Worm (Caenorhabditis elegans) whole organism, L2 larva: ENCODE measurements around the gene gpch-1.

Experiments
- F13H6.1 ChIP-seq: sonication (generic microtip); optimal IDR thresholded peaks from 2 replicates; lab custom pipeline; 2016; ENCODE audit warnings: missing genetic modification characterization, missing compliant biosample characterization
- Y55F3AM.14 ChIP-seq: fragments of 200-800 bp; sonication (Bioruptor generic); optimal IDR thresholded peaks from 2 replicates; lab custom pipeline; 2018; ENCODE audit warnings: mild to moderate bottlenecking, missing genetic modification characterization, missing compliant biosample characterization
- alr-1 ChIP-seq: fragments of 150-350 bp; optimal IDR thresholded peaks from 2 replicates; lab custom pipeline; 2014; ENCODE audit warnings: missing biosample characterization, missing genetic modification characterization
- aly-2 ChIP-seq: fragments of 150-350 bp; optimal IDR thresholded peaks from 2 replicates; lab custom pipeline; 2014; ENCODE audit warnings: missing biosample characterization, missing genetic modification characterization
- ama-1 ChIP-seq: fragments of 150-350 bp; optimal IDR thresholded peaks from 2 replicates; lab custom pipeline; 2018; ENCODE audit warnings: inconsistent platforms
- blmp-1 ChIP-seq: sonication (generic microtip); optimal IDR thresholded peaks from 2 replicates; lab custom pipeline; 2017; ENCODE audit warnings: missing genetic modification characterization, mild to moderate bottlenecking, missing compliant biosample characterization, antibody characterized with exemption, moderate library complexity; ENCODE audit not compliant: insufficient read depth
- ceh-16 ChIP-seq: fragments of 150-350 bp; optimal IDR thresholded peaks from 2 replicates; lab custom pipeline; 2014; ENCODE audit warnings: missing biosample characterization, missing genetic modification characterization
- crh-2 ChIP-seq: sonication (generic microtip); optimal IDR thresholded peaks from 2 replicates; lab custom pipeline; 2017; ENCODE audit warnings: missing biosample characterization, missing genetic modification characterization
- egl-27 ChIP-seq: sonication (generic microtip); optimal IDR thresholded peaks from 3 replicates; lab custom pipeline; 2017; ENCODE audit warnings: missing biosample characterization, missing genetic modification reagents, missing genetic modification characterization
- elt-1 ChIP-seq: fragments of 150-350 bp; optimal IDR thresholded peaks from 2 replicates; lab custom pipeline; 2014; ENCODE audit warnings: missing biosample characterization, missing genetic modification characterization
- elt-3 ChIP-seq: sonication (generic microtip); optimal IDR thresholded peaks from 2 replicates; lab custom pipeline; 2017; ENCODE audit warnings: missing biosample characterization, missing genetic modification characterization
- fos-1 ChIP-seq: fragments of 150-350 bp; optimal IDR thresholded peaks from 2 replicates; lab custom pipeline; 2014; ENCODE audit warnings: missing biosample characterization, missing genetic modification characterization
- gmeb-1 ChIP-seq: fragments of 150-350 bp; optimal IDR thresholded peaks from 2 replicates; lab custom pipeline; 2014; ENCODE audit warnings: missing biosample characterization, missing genetic modification characterization
- lin-11 ChIP-seq: fragments of 150-350 bp; sonication (generic microtip); optimal IDR thresholded peaks from 2 replicates; lab custom pipeline; 2014; ENCODE audit warnings: missing biosample characterization, missing genetic modification characterization, inconsistent platforms, mixed read lengths
- lin-39 ChIP-seq: fragments of 150-350 bp; optimal IDR thresholded peaks from 2 replicates; lab custom pipeline; 2014; ENCODE audit warnings: missing biosample characterization, missing genetic modification reagents, missing genetic modification characterization
- lsy-2 ChIP-seq, 2 experiments: fragments of 150-350 bp in 1 of 2; sonication (generic microtip) in 1 of 2; optimal IDR thresholded peaks; 2 replicates each; lab custom pipeline; 2014 to 2017; ENCODE audit warnings: missing biosample characterization in 2 of 2, missing genetic modification characterization in 2 of 2
- mdl-1 ChIP-seq, 2 experiments: fragments of 150-350 bp in 1 of 2; sonication (generic microtip) in 1 of 2; optimal IDR thresholded peaks; 2 replicates each; lab custom pipeline; 2017; ENCODE audit warnings: missing biosample characterization in 2 of 2, missing genetic modification characterization in 2 of 2
- nhr-10 ChIP-seq: sonication (generic microtip); optimal IDR thresholded peaks from 2 replicates; lab custom pipeline; 2017; ENCODE audit warnings: missing biosample characterization, missing genetic modification characterization
- nhr-11 ChIP-seq: fragments of 150-350 bp; optimal IDR thresholded peaks from 2 replicates; lab custom pipeline; 2014; ENCODE audit warnings: missing biosample characterization, missing genetic modification characterization
- nhr-12 ChIP-seq: fragments of 150-350 bp; optimal IDR thresholded peaks from 2 replicates; lab custom pipeline; 2014; ENCODE audit warnings: missing biosample characterization, missing genetic modification characterization
- nhr-129 ChIP-seq: fragments of 150-350 bp; optimal IDR thresholded peaks from 2 replicates; lab custom pipeline; 2014; ENCODE audit warnings: missing biosample characterization, missing genetic modification characterization
- nhr-21 ChIP-seq: fragments of 150-350 bp; optimal IDR thresholded peaks from 2 replicates; lab custom pipeline; 2014; ENCODE audit warnings: missing biosample characterization, missing genetic modification characterization
- nhr-23 ChIP-seq: fragments of 150-350 bp; optimal IDR thresholded peaks from 2 replicates; lab custom pipeline; 2014; ENCODE audit warnings: missing biosample characterization, missing genetic modification reagents, missing genetic modification characterization
- nhr-237 ChIP-seq: fragments of 150-350 bp; optimal IDR thresholded peaks from 2 replicates; lab custom pipeline; 2014; ENCODE audit warnings: missing biosample characterization, missing genetic modification characterization
- nhr-25 ChIP-seq: fragments of 150-350 bp; sonication (generic microtip); optimal IDR thresholded peaks from 3 replicates; lab custom pipeline; 2014; ENCODE audit warnings: missing biosample characterization, missing genetic modification characterization
- nhr-6 ChIP-seq: fragments of 150-350 bp; optimal IDR thresholded peaks from 2 replicates; lab custom pipeline; 2014; ENCODE audit warnings: missing biosample characterization, missing genetic modification characterization
- nhr-77 ChIP-seq: fragments of 150-350 bp; optimal IDR thresholded peaks from 2 replicates; lab custom pipeline; 2014; ENCODE audit warnings: missing biosample characterization, missing genetic modification characterization
- peb-1 ChIP-seq: fragments of 150-350 bp; optimal IDR thresholded peaks from 2 replicates; lab custom pipeline; 2014; ENCODE audit warnings: missing biosample characterization, missing genetic modification characterization
- sem-4 ChIP-seq: fragments of 150-350 bp; optimal IDR thresholded peaks from 2 replicates; lab custom pipeline; 2014; ENCODE audit warnings: missing biosample characterization, missing genetic modification reagents, missing genetic modification characterization
- skn-1 ChIP-seq: sonication (generic microtip); optimal IDR thresholded peaks from 2 replicates; lab custom pipeline; 2017; ENCODE audit warnings: missing biosample characterization, missing genetic modification characterization
- sma-3 ChIP-seq: sonication (generic microtip); optimal IDR thresholded peaks from 2 replicates; lab custom pipeline; 2016; ENCODE audit warnings: missing genetic modification reagents, missing genetic modification characterization, missing compliant biosample characterization
- snpc-4 ChIP-seq: fragments of 150-350 bp; optimal IDR thresholded peaks from 2 replicates; lab custom pipeline; 2014; ENCODE audit warnings: missing biosample characterization, missing genetic modification characterization
- unc-39 ChIP-seq: fragments of 150-350 bp; optimal IDR thresholded peaks from 2 replicates; lab custom pipeline; 2014; ENCODE audit warnings: missing biosample characterization, missing genetic modification characterization
- unc-55 ChIP-seq: fragments of 150-350 bp; sonication (generic microtip); optimal IDR thresholded peaks from 3 replicates; lab custom pipeline; 2014; ENCODE audit warnings: missing biosample characterization, missing genetic modification reagents, missing genetic modification characterization
- unc-62 ChIP-seq: fragments of 150-350 bp; optimal IDR thresholded peaks from 2 replicates; lab custom pipeline; 2014; ENCODE audit warnings: missing biosample characterization, missing genetic modification reagents, missing genetic modification characterization
- zag-1 ChIP-seq: fragments of 150-350 bp; optimal IDR thresholded peaks from 2 replicates; lab custom pipeline; 2014; ENCODE audit warnings: missing biosample characterization, missing genetic modification characterization
- ztf-1 ChIP-seq: fragments of 200-800 bp; sonication (Bioruptor generic); conservative IDR thresholded peaks from 2 replicates; pipeline ENCODE4 v1.3.6; 2022; ENCODE audit warnings: missing genetic modification characterization, missing compliant biosample characterization
- ztf-11 ChIP-seq: sonication (generic microtip); optimal IDR thresholded peaks from 2 replicates; lab custom pipeline; 2017; ENCODE audit warnings: missing biosample characterization, missing genetic modification characterization
- ztf-4 ChIP-seq: fragments of 150-350 bp; optimal IDR thresholded peaks from 2 replicates; lab custom pipeline; 2014; ENCODE audit warnings: missing biosample characterization, missing genetic modification characterization

gpch-1 gene

DNA sequence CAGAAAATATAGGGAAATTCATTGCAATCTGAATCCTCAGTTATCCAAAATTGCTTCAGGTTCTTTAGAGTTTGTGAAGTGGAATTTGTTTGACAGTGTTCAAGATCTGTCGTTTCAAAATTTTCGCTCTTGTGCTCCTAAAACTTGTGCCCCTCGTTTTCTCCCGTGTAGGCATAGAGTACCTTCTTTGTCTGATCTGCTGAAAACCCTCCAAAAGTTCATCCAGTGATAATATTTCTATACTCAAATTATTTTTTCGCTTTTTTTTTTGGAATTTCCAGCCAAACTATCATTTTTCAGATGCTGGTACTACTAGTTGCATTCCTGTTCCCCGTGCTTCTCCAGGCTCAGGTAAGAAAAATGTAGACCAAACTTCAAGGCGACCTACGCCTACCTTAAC lies 13.9 kb upstream of the gpch-1 start, which contains the start of gene R07E5.4:
Gene R07E5.4, plus strand, starts transcription at position 301 of the 400 bp plus-strand sequence.
- TF ChIP-seq nhr-11: no peak
- no peak for TF ChIP-seq nhr-21 (tag; lab: Kevin White, UChicago)
- no peak for TF ChIP-seq ztf-4
- no peak for TF ChIP-seq ceh-16 (tag; lab: Kevin White, UChicago)
- no peak for TF ChIP-seq ztf-11 (tag; lab: Kevin White, UChicago)
- no peak for TF ChIP-seq lin-11 (tag; lab: Kevin White, UChicago)
- no peak for TF ChIP-seq ama-1
- no peak for TF ChIP-seq aly-2 (tag; lab: Kevin White, UChicago)
- TF ChIP-seq blmp-1: no peak
- no peak for TF ChIP-seq sem-4 (tag; lab: Kevin White, UChicago)
- no peak for TF ChIP-seq gmeb-1 (tag; lab: Kevin White, UChicago)
- TF ChIP-seq unc-62 (GFP tag; lab: Kevin White, UChicago): no peak
- no peak for TF ChIP-seq snpc-4 (tag; lab: Kevin White, UChicago)
- TF ChIP-seq unc-39 (tag; lab: Kevin White, UChicago): no peak
- no peak for TF ChIP-seq lsy-2 (tag; optimal IDR thresholded peaks at IDR 0.05; lab: Kevin White, UChicago)
- TF ChIP-seq zag-1 (tag; lab: Kevin White, UChicago): no peak
- no peak for TF ChIP-seq nhr-6 (tag; lab: Kevin White, UChicago)
- no peak for TF ChIP-seq crh-2 (tag; lab: Kevin White, UChicago)

DNA sequence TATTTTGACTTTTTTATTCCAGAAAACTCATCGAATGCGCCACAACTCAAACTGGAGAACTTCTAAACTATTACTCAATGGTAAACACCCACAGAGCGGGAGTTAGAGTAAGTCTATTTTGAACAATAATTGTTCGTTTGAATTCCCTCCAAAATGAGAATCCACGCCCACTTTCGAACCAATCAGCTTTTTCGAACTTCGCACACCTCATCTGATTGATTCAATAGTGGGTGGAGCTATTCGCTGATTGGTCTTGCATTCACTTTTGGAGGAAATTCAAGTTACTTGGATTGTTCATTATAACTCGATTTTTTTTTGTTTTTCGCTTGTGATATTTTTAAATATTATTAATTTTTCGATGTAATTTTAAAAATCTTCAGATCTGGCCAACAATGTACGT lies 12.5 kb upstream of the gpch-1 start:
- TF ChIP-seq snpc-4 (tag; lab: Kevin White, UChicago): no peak
- TF ChIP-seq sem-4 (tag; lab: Kevin White, UChicago): no peak
- no peak for TF ChIP-seq nhr-6 (tag; lab: Kevin White, UChicago)
- TF ChIP-seq elt-1: no peak
- no peak for TF ChIP-seq mdl-1 (tag; optimal IDR thresholded peaks at IDR 0.05; lab: Kevin White, UChicago)
- TF ChIP-seq lin-11 (tag; lab: Kevin White, UChicago): no peak
- no peak for TF ChIP-seq nhr-10 (tag; lab: Kevin White, UChicago)
- TF ChIP-seq unc-39 (tag; lab: Kevin White, UChicago): no peak
- TF ChIP-seq nhr-237: no peak
- TF ChIP-seq ztf-1 (GFP tag; lab: Robert Waterston, UW): no peak
- TF ChIP-seq alr-1: no peak
- no peak for TF ChIP-seq unc-55
- TF ChIP-seq Y55F3AM.14: no peak
- no peak for TF ChIP-seq lsy-2 (tag; optimal IDR thresholded peaks at IDR 0.05; lab: Kevin White, UChicago)
- no peak for TF ChIP-seq ama-1
- no peak for TF ChIP-seq nhr-25
- TF ChIP-seq fos-1: no peak
- no peak for TF ChIP-seq nhr-12 (tag; lab: Kevin White, UChicago)
- TF ChIP-seq blmp-1: no peak
- TF ChIP-seq egl-27 (tag; lab: Kevin White, UChicago): no peak

DNA sequence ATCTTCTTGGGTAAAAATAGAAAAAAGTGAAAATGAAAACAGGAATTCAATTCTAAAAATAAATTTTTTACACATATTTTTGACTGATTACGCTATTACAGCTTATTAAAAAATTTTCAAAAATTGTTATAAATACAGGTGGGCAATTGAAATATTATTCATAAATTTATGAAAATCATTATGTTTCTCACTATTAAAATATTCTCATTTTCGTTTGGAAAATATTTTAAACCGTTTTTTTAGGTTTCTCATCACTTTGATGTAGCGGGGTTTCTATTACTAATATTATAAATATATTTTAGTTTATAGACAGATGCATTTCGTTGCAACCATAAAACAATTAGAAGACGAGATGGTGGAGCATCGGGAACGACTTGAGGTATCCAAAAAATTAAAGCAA lies 11.2 kb upstream of the gpch-1 start, which contains the start of gene R07E5.5:
Gene R07E5.5, plus strand, starts transcription at position 301 of the 400 bp plus-strand sequence.
- TF ChIP-seq nhr-11 (no peak), Y55F3AM.14 (no peak)

DNA sequence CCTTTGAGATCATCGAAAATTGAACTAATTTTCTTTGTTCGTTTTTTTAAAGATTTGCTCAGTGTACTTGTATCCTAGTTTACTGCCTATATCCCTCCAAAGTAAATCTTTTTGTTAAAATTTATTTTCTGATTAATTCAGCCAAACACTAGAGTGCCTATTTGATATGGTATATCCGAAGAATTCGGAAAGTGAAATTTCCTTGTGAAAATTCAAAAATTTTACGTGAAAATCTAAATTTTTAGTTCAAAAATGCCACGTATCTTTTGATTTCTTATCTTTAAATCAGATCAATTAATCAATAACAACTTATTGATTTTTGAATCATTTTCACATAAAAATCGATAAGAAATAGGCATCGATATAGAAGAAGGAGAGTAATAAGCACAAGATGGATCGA lies 9.9 kb upstream of the gpch-1 start, which contains the start of gene R07E5.6:
Gene R07E5.6, plus strand, starts transcription at position 301 of the 400 bp plus-strand sequence.
- TF ChIP-seq nhr-21 (tag; lab: Kevin White, UChicago) (no peak), aly-2 (tag; lab: Kevin White, UChicago) (no peak), elt-1 (no peak), mdl-1 (tag; optimal IDR thresholded peaks at IDR 0.05; lab: Kevin White, UChicago) (no peak), lsy-2 (tag; optimal IDR thresholded peaks at IDR 0.05; lab: Kevin White, UChicago) (no peak)

DNA sequence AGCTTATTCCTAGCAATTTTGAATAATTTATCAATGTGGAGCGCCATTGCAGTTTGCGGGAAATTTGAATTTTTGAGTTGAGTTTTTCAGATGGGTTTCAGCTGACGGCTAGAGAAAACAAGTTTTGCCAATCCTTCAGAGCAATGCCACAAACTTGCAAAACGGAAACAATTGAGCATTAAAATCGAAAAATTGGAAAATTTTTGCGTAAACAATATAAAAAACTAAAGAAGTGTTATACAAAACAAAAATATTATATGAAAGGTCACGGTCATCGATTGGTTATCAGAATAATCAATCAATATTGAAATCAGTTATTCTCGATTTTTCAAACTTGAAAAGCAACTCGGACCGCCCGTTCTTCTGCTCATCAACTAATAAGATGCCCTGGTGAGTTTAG lies 7.2 kb upstream of the gpch-1 start, which contains the start of gene R07E5.15:
Gene R07E5.15, plus strand, starts transcription at position 301 of the 400 bp plus-strand sequence.
- TF ChIP-seq nhr-237 (no peak), sma-3 (GFP tag; lab: Kevin White, UChicago) (no peak), ztf-11 (tag; lab: Kevin White, UChicago) (no peak), elt-3 (tag; lab: Kevin White, UChicago) (no peak), ama-1 (no peak), snpc-4 (tag; lab: Kevin White, UChicago) (no peak), nhr-23 (no peak), mdl-1 (tag; optimal IDR thresholded peaks at IDR 0.05; lab: Kevin White, UChicago) (no peak), nhr-77 (tag; lab: Kevin White, UChicago) (no peak), F13H6.1 (tag; lab: Kevin White, UChicago) (no peak), zag-1 (tag; lab: Kevin White, UChicago) (no peak), nhr-11 (no peak), egl-27 (tag; lab: Kevin White, UChicago) (no peak), nhr-12 (tag; lab: Kevin White, UChicago) (no peak), unc-55 (no peak), skn-1 (tag; lab: Kevin White, UChicago) (no peak), nhr-129 (no peak), peb-1 (tag; lab: Kevin White, UChicago) (no peak), lin-39 (tag; lab: Kevin White, UChicago) (no peak)
